Worm (Caenorhabditis elegans): Measurements from ENCODE around the gene srtx-1.

ce11 chrIV:7447556-7447955, 26.5 kb downstream of the srtx-1 start, which contains the start of gene B0496.2:
- TF ChIP-seq unc-39 (tag; optimal IDR thresholded peaks at IDR 0.05): no peak
- TF ChIP-seq lsy-2 (tag; optimal IDR thresholded peaks at IDR 0.05): no peak
- no peak for TF ChIP-seq nhr-76 (tag; optimal IDR thresholded peaks at IDR 0.05)
- TF ChIP-seq ztf-11 (tag; optimal IDR thresholded peaks at IDR 0.05): no peak
- TF ChIP-seq M03D4.4 (tag; optimal IDR thresholded peaks at IDR 0.05): no peak
- TF ChIP-seq mls-2 (tag; optimal IDR thresholded peaks at IDR 0.05): no peak
- no peak for TF ChIP-seq ceh-43 (GFP tag; optimal IDR thresholded peaks at IDR 0.05)
- no peak for TF ChIP-seq lin-13 (tag; optimal IDR thresholded peaks at IDR 0.05)
- no peak for TF ChIP-seq mab-5 (tag; optimal IDR thresholded peaks at IDR 0.05)
- TF ChIP-seq pha-4 (tag; optimal IDR thresholded peaks at IDR 0.05): no peak

All from whole organism, mixed stage, embryonic.